Worm (Caenorhabditis elegans) whole organism, early embryonic: ENCODE data around the gene knl-3.

Experiments
- B0310.2 ChIP-seq: sonication (generic microtip); optimal IDR thresholded peaks from 2 replicates; lab custom pipeline; 2016; ENCODE audit warnings: mild to moderate bottlenecking, missing genetic modification characterization, missing compliant biosample characterization
- F13C5.2 ChIP-seq: sonication (generic microtip); optimal IDR thresholded peaks from 2 replicates; lab custom pipeline; 2017; ENCODE audit warnings: mild to moderate bottlenecking, missing genetic modification characterization, inconsistent platforms, missing compliant biosample characterization
- aly-1 ChIP-seq: sonication (generic microtip); optimal IDR thresholded peaks from 2 replicates; lab custom pipeline; 2016; ENCODE audit warnings: missing genetic modification characterization, missing compliant biosample characterization
- ama-1 ChIP-seq: fragments of 150-350 bp; optimal IDR thresholded peaks from 2 replicates; lab custom pipeline; 2014
- ceh-13 ChIP-seq: fragments of 200-800 bp; sonication (Bioruptor generic); optimal IDR thresholded peaks from 2 replicates; lab custom pipeline; 2018; ENCODE audit warnings: mild to moderate bottlenecking, missing genetic modification characterization, missing compliant biosample characterization
- ceh-36 ChIP-seq: sonication (generic microtip); optimal IDR thresholded peaks from 2 replicates; lab custom pipeline; 2016; ENCODE audit warnings: missing genetic modification characterization, inconsistent platforms, missing compliant biosample characterization
- ets-7 ChIP-seq: sonication (generic microtip); optimal IDR thresholded peaks from 2 replicates; lab custom pipeline; 2016; ENCODE audit warnings: missing genotype, missing genetic modification characterization, missing compliant biosample characterization
- flt-1 ChIP-seq: fragments of 200-800 bp; sonication (Bioruptor generic); IDR thresholded peaks from 2 replicates; pipeline ENCODE4 v1.3.6; 2022; ENCODE audit warnings: missing genetic modification characterization, missing compliant biosample characterization
- hmbx-1 ChIP-seq: sonication (generic microtip); optimal IDR thresholded peaks from 2 replicates; lab custom pipeline; 2016; ENCODE audit warnings: mild to moderate bottlenecking, missing genetic modification characterization, missing compliant biosample characterization
- hmg-4 ChIP-seq: fragments of 200-800 bp; sonication (Bioruptor generic); optimal IDR thresholded peaks from 2 replicates; lab custom pipeline; 2018; ENCODE audit warnings: mild to moderate bottlenecking, missing genetic modification characterization, missing compliant biosample characterization
- hnd-1 ChIP-seq: sonication (generic microtip); optimal IDR thresholded peaks from 2 replicates; lab custom pipeline; 2016; ENCODE audit warnings: missing genetic modification characterization, missing compliant biosample characterization
- pes-1 ChIP-seq: fragments of 200-800 bp; sonication (Bioruptor generic); IDR thresholded peaks from 2 replicates; pipeline ENCODE4 v1.3.6; 2022; ENCODE audit warnings: missing genetic modification reagents, missing genetic modification characterization, missing compliant biosample characterization
- scrt-1 ChIP-seq: fragments of 200-800 bp; sonication (Bioruptor generic); IDR thresholded peaks from 2 replicates; pipeline ENCODE4 v1.3.6; 2022; ENCODE audit warnings: missing genetic modification characterization, missing compliant biosample characterization
- sea-1 ChIP-seq: fragments of 200-800 bp; sonication (Bioruptor generic); conservative IDR thresholded peaks from 2 replicates; pipeline ENCODE4 v1.3.6; 2022; ENCODE audit warnings: missing genetic modification characterization, missing compliant biosample characterization
- tbx-11 ChIP-seq: fragments of 200-800 bp; sonication (Bioruptor generic); IDR thresholded peaks from 2 replicates; pipeline ENCODE4 v1.3.6; 2022; ENCODE audit warnings: missing genetic modification characterization, missing compliant biosample characterization
- tbx-37 ChIP-seq: fragments of 200-800 bp; sonication (Bioruptor generic); conservative IDR thresholded peaks from 2 replicates; pipeline ENCODE4 v1.3.6; 2022; ENCODE audit warnings: missing genetic modification reagents, missing genetic modification characterization, missing compliant biosample characterization
- tra-4 ChIP-seq: sonication (generic microtip); optimal IDR thresholded peaks from 2 replicates; lab custom pipeline; 2017; ENCODE audit warnings: missing genetic modification characterization, missing compliant biosample characterization

knl-3 gene

ce11 chrV:1868596-1869263, at the start of gene knl-3:
TSS of gene knl-3 (plus strand) at chrV:1869213.
- TF ChIP-seq ets-7 (tag; lab: Kevin White, UChicago) (no peak), sea-1 (GFP tag; lab: Robert Waterston, UW) (no peak), B0310.2 (tag; lab: Kevin White, UChicago) (no peak), ceh-36 (tag; lab: Kevin White, UChicago) (peak; percentile 80), F13C5.2 (tag; lab: Kevin White, UChicago) (peak; percentile 80), flt-1 (peak; percentile 51; the same call in 1 of the 2 replicates), hmbx-1 (tag; lab: Kevin White, UChicago) (peak; percentile 11), hmg-4 (GFP tag; lab: Kevin White, UChicago) (peak; percentile 51), aly-1 (no peak), tra-4 (tag; lab: Kevin White, UChicago) (peak; percentile 29), hnd-1 (tag; lab: Kevin White, UChicago) (peak; percentile 32), tbx-37 (GFP tag; lab: Robert Waterston, UW) (peak; percentile 51; the same call in 1 of the 2 replicates), ceh-13 (GFP tag; lab: Kevin White, UChicago) (no peak), ama-1 (lab: Kevin White, UChicago) (no peak), scrt-1 (GFP tag; lab: Robert Waterston, UW) (peak; percentile 70; the same call in 1 of the 2 replicates), tbx-11 (peak; percentile 65; the same call in 1 of the 2 replicates), pes-1 (GFP tag; lab: Robert Waterston, UW) (peak; percentile 79)

- TF ChIP-seq ceh-13 (GFP tag; lab: Kevin White, UChicago) = no peak
- TF ChIP-seq B0310.2 (tag; lab: Kevin White, UChicago) = no peak
- TF ChIP-seq ama-1 (lab: Kevin White, UChicago) = no peak
- no peak for TF ChIP-seq aly-1
- TF ChIP-seq flt-1 = no peak
- no peak for TF ChIP-seq F13C5.2 (tag; lab: Kevin White, UChicago)
- no peak for TF ChIP-seq ets-7 (tag; lab: Kevin White, UChicago)
- no peak for TF ChIP-seq tbx-11
- TF ChIP-seq tra-4 (tag; lab: Kevin White, UChicago) = no peak
- TF ChIP-seq pes-1 (GFP tag; lab: Robert Waterston, UW) = no peak
These were observed 49.0 kb upstream of the knl-3 start for ce11 chrV:1820016-1820415.

- no peak for TF ChIP-seq flt-1
These were observed 48.3 kb upstream of the knl-3 start for ce11 chrV:1820749-1821148.

ce11 chrV:1821287-1821686, 47.7 kb upstream of the knl-3 start, which contains the start of the genes gly-7 and mrpl-39:
TSS of gene gly-7 (minus strand) at chrV:1821323.
TSS of gene mrpl-39 (plus strand) at chrV:1821579.
- no peak for TF ChIP-seq hmbx-1 (tag; lab: Kevin White, UChicago)
- TF ChIP-seq flt-1 = peak; percentile 60; the same call in 1 of the 2 replicates
- no peak for TF ChIP-seq sea-1 (GFP tag; lab: Robert Waterston, UW)
- TF ChIP-seq F13C5.2 (tag; lab: Kevin White, UChicago) = peak; percentile 61
- peak; percentile 56 for TF ChIP-seq tbx-37 (GFP tag; lab: Robert Waterston, UW)
- peak; percentile 46; the same call in 1 of the 2 replicates for TF ChIP-seq tbx-11
- TF ChIP-seq scrt-1 (GFP tag; lab: Robert Waterston, UW) = 0 out of 2 replicates have a peak, but pooled peaks have one; percentile 68
- peak; percentile 70 for TF ChIP-seq pes-1 (GFP tag; lab: Robert Waterston, UW)
- peak; percentile 10 for TF ChIP-seq ceh-36 (tag; lab: Kevin White, UChicago)

ce11 chrV:1824528-1824927, 44.5 kb upstream of the knl-3 start:
- TF ChIP-seq aly-1 = no peak
- no peak for TF ChIP-seq ceh-36 (tag; lab: Kevin White, UChicago)
- TF ChIP-seq tra-4 (tag; lab: Kevin White, UChicago) = no peak
- no peak for TF ChIP-seq tbx-37 (GFP tag; lab: Robert Waterston, UW)
- TF ChIP-seq hnd-1 (tag; lab: Kevin White, UChicago) = no peak
- no peak for TF ChIP-seq ceh-13 (GFP tag; lab: Kevin White, UChicago)
- no peak for TF ChIP-seq scrt-1 (GFP tag; lab: Robert Waterston, UW)

DNA sequence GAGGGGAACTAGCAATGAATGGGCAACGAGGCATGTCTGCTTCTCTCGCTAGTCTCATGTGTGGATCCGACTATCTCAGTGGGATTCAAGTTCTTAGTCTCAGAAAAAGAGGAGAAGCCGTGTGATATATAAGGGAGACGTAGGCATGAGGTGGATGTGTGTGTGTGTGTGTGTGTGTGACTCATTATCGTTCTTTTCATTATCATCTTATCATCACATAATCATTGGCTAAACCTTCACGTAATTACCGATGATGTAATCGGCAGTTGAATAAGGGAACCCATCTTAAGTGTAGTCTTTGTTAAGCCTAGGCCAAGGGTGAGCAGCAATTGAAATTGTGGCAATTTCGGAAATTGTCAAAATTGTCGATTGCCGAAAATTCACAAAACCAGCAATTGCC, 39.0 kb upstream of the knl-3 start, which contains the start of gene Y32G9B.1:
Gene Y32G9B.1, minus strand, starts transcription at position 101 of the 400 bp plus-strand sequence.
- TF ChIP-seq ceh-13 (GFP tag; lab: Kevin White, UChicago) (no peak), F13C5.2 (tag; lab: Kevin White, UChicago) (no peak), hnd-1 (tag; lab: Kevin White, UChicago) (no peak)

ce11 chrV:1841744-1842143, 27.3 kb upstream of the knl-3 start, which contains the start of gene T10B5.8:
TSS of gene T10B5.8 (plus strand) at chrV:1842044.
- TF ChIP-seq ceh-36 (tag; lab: Kevin White, UChicago) (no peak), pes-1 (GFP tag; lab: Robert Waterston, UW) (no peak), hnd-1 (tag; lab: Kevin White, UChicago) (no peak)

DNA sequence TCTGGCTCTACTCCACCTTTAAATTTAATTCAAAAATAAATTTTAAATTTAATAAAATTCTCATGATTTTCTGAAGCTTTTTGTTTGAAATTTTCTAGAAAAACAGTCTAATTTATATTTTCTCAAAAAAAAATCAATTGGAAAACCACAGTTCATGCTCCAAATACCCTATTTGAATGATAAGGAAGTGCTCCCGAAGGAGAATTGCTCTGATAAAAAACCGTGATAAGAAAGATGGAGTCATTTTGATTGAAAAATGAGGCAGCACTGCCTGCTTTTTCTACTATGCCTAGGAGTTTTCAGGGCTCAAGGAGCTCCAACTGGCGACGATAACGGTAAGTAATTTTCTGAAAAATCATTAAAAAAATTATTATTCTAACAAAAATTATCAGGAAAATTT, 23.0 kb upstream of the knl-3 start, which contains the start of gene T10B5.7:
Gene T10B5.7, plus strand, starts transcription at position 225 of the 400 bp plus-strand sequence.
- TF ChIP-seq pes-1 (GFP tag; lab: Robert Waterston, UW) (no peak), sea-1 (GFP tag; lab: Robert Waterston, UW) (no peak), ceh-36 (tag; lab: Kevin White, UChicago) (no peak), B0310.2 (tag; lab: Kevin White, UChicago) (no peak), tbx-37 (GFP tag; lab: Robert Waterston, UW) (no peak), tbx-11 (no peak), aly-1 (no peak), ceh-13 (GFP tag; lab: Kevin White, UChicago) (no peak)
